Fruit fly (Drosophila melanogaster): ENCODE measurements around the gene elm.

The elm gene

dm6 chr3R:5682921-5683748 lies 28.5 kb upstream of the elm start (continued):
- TF ChIP-seq btn (GFP tag; optimal IDR thresholded peaks at IDR 0.05) (no peak), CG7963 (GFP tag; IDR thresholded peaks at IDR 0.05; ENCODE audit: partially characterized antibody) (no peak), wor (GFP tag; IDR thresholded peaks at IDR 0.05) (peak; percentile 16; the same call in 1 of the 2 replicates), zfh1 (GFP tag; IDR thresholded peaks at IDR 0.05) (peak; percentile 76), Side (GFP tag; optimal IDR thresholded peaks at IDR 0.05) (no peak), CG15073 (GFP tag; optimal IDR thresholded peaks at IDR 0.05) (no peak), cato (GFP tag; optimal IDR thresholded peaks at IDR 0.05; ENCODE audit: borderline replicate concordance) (peak; percentile 8), CG15479 (GFP tag; optimal IDR thresholded peaks at IDR 0.05) (no peak), gro (GFP tag; optimal IDR thresholded peaks at IDR 0.05) (no peak), CG3847 (GFP tag; IDR thresholded peaks at IDR 0.05) (no peak), p53 (GFP tag; optimal IDR thresholded peaks at IDR 0.05) (no peak), nom (GFP tag; optimal IDR thresholded peaks at IDR 0.05) (no peak), CG7271 (tag; optimal IDR thresholded peaks at IDR 0.05) (no peak), CG31441 (GFP tag; IDR thresholded peaks at IDR 0.05) (peak; percentile 83), CG11504 (tag; optimal IDR thresholded peaks at IDR 0.05) (no peak), Hmx (GFP tag; optimal IDR thresholded peaks at IDR 0.05) (no peak), gfzf (GFP tag; optimal IDR thresholded peaks at IDR 0.05) (no peak), CG18011 (GFP tag; optimal IDR thresholded peaks at IDR 0.05) (no peak), gem (tag; optimal IDR thresholded peaks at IDR 0.05) (peak; percentile 83), ewg (GFP tag; optimal IDR thresholded peaks at IDR 0.05) (peak; percentile 54), danr (GFP tag; IDR thresholded peaks at IDR 0.05) (no peak), bcd (GFP tag; optimal IDR thresholded peaks at IDR 0.05) (peak; percentile 23), stc (GFP tag; IDR thresholded peaks at IDR 0.05) (0 out of 2 replicates have a peak, but pooled peaks have one; percentile 10), CG4404 (GFP tag; IDR thresholded peaks at IDR 0.05) (no peak), CG32767 (GFP tag; IDR thresholded peaks at IDR 0.05) (peak; percentile 66; the same call in 1 of the 2 replicates), MESR4 (GFP tag; optimal IDR thresholded peaks at IDR 0.05) (no peak), bowl (GFP tag; IDR thresholded peaks at IDR 0.05) (no peak), dmrt11E (tag; optimal IDR thresholded peaks at IDR 0.05) (peak; percentile 75), CG9817 (tag; optimal IDR thresholded peaks at IDR 0.05) (no peak), cg (GFP tag; optimal IDR thresholded peaks at IDR 0.05) (no peak), H15 (GFP tag; IDR thresholded peaks at IDR 0.05) (0 out of 3 replicates have a peak, but pooled peaks have one; percentile 32), Hmr (GFP tag; optimal IDR thresholded peaks at IDR 0.05) (no peak), az2 (GFP tag; optimal IDR thresholded peaks at IDR 0.05) (peak; percentile 70), CG7786 (GFP tag; optimal IDR thresholded peaks at IDR 0.05) (no peak), Ssrp (tag; optimal IDR thresholded peaks at IDR 0.05) (peak; percentile 66), cwo (GFP tag; optimal IDR thresholded peaks at IDR 0.05) (no peak), lov (optimal IDR thresholded peaks at IDR 0.05) (no peak), lov (GFP tag; IDR thresholded peaks at IDR 0.05) (no peak), Abd-B (GFP tag; optimal IDR thresholded peaks at IDR 0.05) (peak; percentile 34), disco-r (GFP tag; optimal IDR thresholded peaks at IDR 0.05) (no peak), CG14710 (tag; optimal IDR thresholded peaks at IDR 0.05) (peak; percentile 71), Hsf (GFP tag; optimal IDR thresholded peaks at IDR 0.05) (peak; percentile 59), Bdp1 (GFP tag; optimal IDR thresholded peaks at IDR 0.05) (no peak), her (GFP tag; optimal IDR thresholded peaks at IDR 0.05) (no peak), CG2712 (tag; optimal IDR thresholded peaks at IDR 0.05) (peak; percentile 86), Atf-2 (GFP tag; optimal IDR thresholded peaks at IDR 0.05) (peak; percentile 17), lbe (GFP tag; optimal IDR thresholded peaks at IDR 0.05) (no peak), CG33213 (GFP tag; optimal IDR thresholded peaks at IDR 0.05) (no peak), CG7357 (GFP tag; IDR thresholded peaks at IDR 0.05) (no peak)

Measured in whole organism, embryonic.